Fruit fly (Drosophila melanogaster) whole organism, wandering third instar larva: ENCODE measurements around the gene mex1.
A peak's percentile ranks its signal among the peaks of the same experiment; 100 is the strongest.

Source experiments
- Abd-B ChIP-seq: fragments of >200 bp; optimal IDR thresholded peaks from 2 replicates; lab custom pipeline; 2017; ENCODE audit warnings: missing biosample characterization, missing genetic modification characterization
- CG32264 ChIP-seq: fragments of 200-800 bp; sonication (Bioruptor generic); optimal IDR thresholded peaks from 2 replicates; lab custom pipeline; 2016; ENCODE audit warnings: missing biosample characterization, missing genetic modification characterization
- CG9705 ChIP-seq: fragments of 200-800 bp; sonication (Bioruptor generic); optimal IDR thresholded peaks from 2 replicates; lab custom pipeline; 2018; ENCODE audit warnings: missing biosample characterization, mild to moderate bottlenecking, missing genetic modification characterization
- CrebA ChIP-seq: fragments of 200-800 bp; sonication (Bioruptor generic); optimal IDR thresholded peaks from 2 replicates; lab custom pipeline; 2016; ENCODE audit warnings: missing biosample characterization, mild to moderate bottlenecking, missing genetic modification characterization, borderline replicate concordance
- Dfd ChIP-seq: fragments of >200 bp; optimal IDR thresholded peaks from 2 replicates; lab custom pipeline; 2017; ENCODE audit warnings: missing biosample characterization, missing genetic modification characterization
- Dif ChIP-seq: fragments of 200-275, 200-300 bp; sonication (Bioruptor generic); optimal IDR thresholded peaks from 2 replicates; lab custom pipeline; 2018; ENCODE audit warnings: missing biosample characterization, missing genetic modification characterization; ENCODE audit not compliant: partially characterized antibody
- GATAd ChIP-seq: sonication (Bioruptor generic); optimal IDR thresholded peaks from 2 replicates; lab custom pipeline; 2016; ENCODE audit warnings: missing biosample characterization, missing genetic modification characterization
- HLH106 ChIP-seq: fragments of 200-800 bp; optimal IDR thresholded peaks from 3 replicates; lab custom pipeline; 2019; ENCODE audit warnings: missing biosample characterization, mild to moderate bottlenecking, missing genetic modification characterization, moderate library complexity
- Hnf4 ChIP-seq: fragments of 200-800 bp; sonication (Bioruptor generic); optimal IDR thresholded peaks from 2 replicates; lab custom pipeline; 2016; ENCODE audit warnings: missing biosample characterization, mild to moderate bottlenecking, missing genetic modification characterization
- Hr78 ChIP-seq: fragments of >200 bp; optimal IDR thresholded peaks from 2 replicates; lab custom pipeline; 2017; ENCODE audit warnings: missing biosample characterization, missing genetic modification characterization
- Hr83 ChIP-seq: fragments of 200-300 bp; sonication (Bioruptor generic); optimal IDR thresholded peaks from 2 replicates; lab custom pipeline; 2016; ENCODE audit warnings: missing biosample characterization, mild to moderate bottlenecking, missing genetic modification characterization, moderate library complexity; ENCODE audit not compliant: poor library complexity, severe bottlenecking
- Jra ChIP-seq: sonication (Bioruptor generic); optimal IDR thresholded peaks from 2 replicates; lab custom pipeline; 2016; ENCODE audit warnings: missing biosample characterization, missing genetic modification characterization
- Mio ChIP-seq: sonication (Bioruptor generic); optimal IDR thresholded peaks from 2 replicates; lab custom pipeline; 2016; ENCODE audit warnings: missing biosample characterization, missing genetic modification characterization
- Myc ChIP-seq: fragments of >200 bp; optimal IDR thresholded peaks from 2 replicates; lab custom pipeline; 2017
- N ChIP-seq: fragments of >200 bp; optimal IDR thresholded peaks from 2 replicates; lab custom pipeline; 2018; ENCODE audit warnings: missing biosample characterization, missing external identifiers, missing genetic modification characterization
- OdsH ChIP-seq: fragments of 200-800 bp; sonication (Bioruptor generic); optimal IDR thresholded peaks from 2 replicates; lab custom pipeline; 2016; ENCODE audit warnings: missing biosample characterization, mild to moderate bottlenecking, missing genetic modification characterization
- Rel ChIP-seq, 2 experiments: fragments of 200-800 bp; sonication (Bioruptor generic) in 1 of 2; optimal IDR thresholded peaks; 2 replicates in 1 of 2; 3 replicates in 1 of 2; lab custom pipeline; 2016 to 2019; ENCODE audit warnings: mild to moderate bottlenecking in 2 of 2, missing biosample characterization in 2 of 2, missing genetic modification characterization in 2 of 2, moderate library complexity in 1 of 2
- Sp1 ChIP-seq: fragments of 200-800 bp; sonication (Bioruptor generic); optimal IDR thresholded peaks from 3 replicates; lab custom pipeline; 2019; ENCODE audit warnings: missing biosample characterization, mild to moderate bottlenecking, missing genetic modification characterization, moderate library complexity
- Vsx2 ChIP-seq: fragments of 200-300, 225-300 bp; sonication (Bioruptor generic); optimal IDR thresholded peaks from 2 replicates; lab custom pipeline; 2018; ENCODE audit warnings: missing biosample characterization, missing genetic modification characterization; ENCODE audit not compliant: partially characterized antibody
- br ChIP-seq: fragments of 200-800 bp; sonication (Bioruptor generic); optimal IDR thresholded peaks from 2 replicates; lab custom pipeline; 2016; ENCODE audit warnings: missing biosample characterization, missing genetic modification characterization
- brk ChIP-seq: fragments of 200-800 bp; sonication (Bioruptor generic); optimal IDR thresholded peaks from 2 replicates; lab custom pipeline; 2016; ENCODE audit warnings: missing biosample characterization, mild to moderate bottlenecking, missing genetic modification characterization
- dl ChIP-seq, 2 experiments: fragments of 175-275, 200-275 bp in 1 of 2; fragments of 200-275 bp in 1 of 2; sonication (Bioruptor generic); optimal IDR thresholded peaks; lab custom pipeline; 2018; ENCODE audit warnings: mild to moderate bottlenecking in 2 of 2, missing biosample characterization in 2 of 2, missing genetic modification characterization in 2 of 2, moderate library complexity in 2 of 2; ENCODE audit not compliant: partially characterized antibody in 2 of 2, insufficient read depth in 1 of 2
- dmrt93B ChIP-seq: fragments of 200-800 bp; sonication (Bioruptor generic); optimal IDR thresholded peaks from 2 replicates; lab custom pipeline; 2018; ENCODE audit warnings: missing biosample characterization, mild to moderate bottlenecking, missing genetic modification characterization
- dsf ChIP-seq: sonication (Bioruptor generic); optimal IDR thresholded peaks from 2 replicates; lab custom pipeline; 2016; ENCODE audit warnings: missing biosample characterization, missing genetic modification characterization, borderline replicate concordance
- ey ChIP-seq: fragments of 200-800 bp; sonication (Bioruptor generic); optimal IDR thresholded peaks from 2 replicates; lab custom pipeline; 2016; ENCODE audit warnings: missing biosample characterization, missing genetic modification characterization
- foxo ChIP-seq, 2 experiments: fragments of 200-800 bp; sonication (Bioruptor generic); optimal IDR thresholded peaks; 2 replicates in 1 of 2; 3 replicates in 1 of 2; lab custom pipeline; 2016 to 2017; ENCODE audit warnings: missing biosample characterization in 2 of 2, missing genetic modification characterization in 2 of 2
- fru ChIP-seq: fragments of 200-800 bp; sonication (Bioruptor generic); optimal IDR thresholded peaks from 3 replicates; lab custom pipeline; 2016; ENCODE audit warnings: missing biosample characterization, mild to moderate bottlenecking, missing genetic modification characterization
- h ChIP-seq: fragments of 200-800 bp; sonication (Bioruptor generic); optimal IDR thresholded peaks from 3 replicates; lab custom pipeline; 2016; ENCODE audit warnings: missing biosample characterization, mild to moderate bottlenecking, missing genetic modification characterization
- jim ChIP-seq: fragments of 175-275, 200-325 bp; sonication (Bioruptor generic); optimal IDR thresholded peaks from 2 replicates; lab custom pipeline; 2016; ENCODE audit warnings: missing biosample characterization, mild to moderate bottlenecking, missing genetic modification characterization
- lola ChIP-seq: fragments of >200 bp; optimal IDR thresholded peaks from 2 replicates; lab custom pipeline; 2017; ENCODE audit warnings: missing biosample characterization, missing genetic modification characterization
- pan ChIP-seq: fragments of >200 bp; optimal IDR thresholded peaks from 2 replicates; lab custom pipeline; 2017
- psq ChIP-seq: fragments of 200-800 bp; sonication (Bioruptor generic); optimal IDR thresholded peaks from 3 replicates; lab custom pipeline; 2017; ENCODE audit warnings: missing biosample characterization, mild to moderate bottlenecking, missing genetic modification characterization, moderate library complexity
- rgr ChIP-seq: fragments of 200-800 bp; sonication (Bioruptor generic); optimal IDR thresholded peaks from 3 replicates; lab custom pipeline; 2016; ENCODE audit warnings: missing biosample characterization, mild to moderate bottlenecking, missing genetic modification characterization
- sage ChIP-seq: fragments of 200-800 bp; sonication (Bioruptor generic); optimal IDR thresholded peaks from 2 replicates; lab custom pipeline; 2016; ENCODE audit warnings: missing biosample characterization, mild to moderate bottlenecking, missing genetic modification characterization
- sv ChIP-seq: fragments of 200-800 bp; sonication (Bioruptor generic); optimal IDR thresholded peaks from 3 replicates; lab custom pipeline; 2016; ENCODE audit warnings: missing biosample characterization, missing genetic modification characterization
- tai ChIP-seq: sonication (Bioruptor generic); optimal IDR thresholded peaks from 2 replicates; lab custom pipeline; 2016; ENCODE audit warnings: missing biosample characterization, missing genetic modification characterization
- usp ChIP-seq: fragments of >200 bp; optimal IDR thresholded peaks from 2 replicates; lab custom pipeline; 2017; ENCODE audit warnings: missing biosample characterization, missing genetic modification characterization
- woc ChIP-seq: sonication (Bioruptor generic); optimal IDR thresholded peaks from 2 replicates; lab custom pipeline; 2016; ENCODE audit warnings: missing biosample characterization, mild to moderate bottlenecking, missing genetic modification characterization

Gene mex1

dm6 chr3L:15537916-15538581 lies 18.7 kb upstream of the mex1 start:
- TF ChIP-seq dl (GFP tag; optimal IDR thresholded peaks at IDR 0.05; lab: Kevin White, UChicago; ENCODE audit: insufficient read depth in 1 of 2, partially characterized antibody in 2 of 2), result no peak
- peak; percentile 68 for TF ChIP-seq h (GFP tag; lab: Kevin White, UChicago)
- no peak for TF ChIP-seq CrebA
- no peak for TF ChIP-seq N (GFP tag; lab: Kevin White, UChicago)
- TF ChIP-seq woc (GFP tag; lab: Kevin White, UChicago), result no peak
- TF ChIP-seq br (GFP tag; lab: Kevin White, UChicago), result peak; percentile 24
- no peak for TF ChIP-seq Vsx2 (GFP tag; lab: Kevin White, UChicago)
- no peak for TF ChIP-seq tai (GFP tag; lab: Kevin White, UChicago)
- peak; percentile 36 for TF ChIP-seq brk (GFP tag; lab: Kevin White, UChicago)
- peak; percentile 44 for TF ChIP-seq psq (GFP tag; lab: Kevin White, UChicago)
- TF ChIP-seq Dif (GFP tag; lab: Kevin White, UChicago), result no peak
- TF ChIP-seq Dfd, result no peak
- no peak for TF ChIP-seq Rel (GFP tag; optimal IDR thresholded peaks at IDR 0.05; lab: Kevin White, UChicago)
- peak; percentile 25 for TF ChIP-seq Rel (tag; optimal IDR thresholded peaks at IDR 0.05; lab: Kevin White, UChicago)
- TF ChIP-seq Hr83 (GFP tag; lab: Kevin White, UChicago), result no peak
- TF ChIP-seq HLH106 (tag; lab: Kevin White, UChicago), result no peak
- no peak for TF ChIP-seq Mio
- no peak for TF ChIP-seq dsf (GFP tag; lab: Kevin White, UChicago)
- TF ChIP-seq lola (GFP tag; lab: Kevin White, UChicago), result no peak
- no peak for TF ChIP-seq usp (GFP tag; lab: Kevin White, UChicago)
- TF ChIP-seq foxo (GFP tag; optimal IDR thresholded peaks at IDR 0.05; lab: Kevin White, UChicago), result peak in 1 of 2 experiments; percentile 56
- no peak for TF ChIP-seq Jra (GFP tag; lab: Kevin White, UChicago)
- TF ChIP-seq rgr (GFP tag; lab: Kevin White, UChicago), result peak; percentile 53
- TF ChIP-seq sage (GFP tag; lab: Kevin White, UChicago), result no peak
- no peak for TF ChIP-seq GATAd (GFP tag; lab: Kevin White, UChicago)
- TF ChIP-seq dmrt93B (GFP tag; lab: Kevin White, UChicago), result no peak
- TF ChIP-seq ey (GFP tag; lab: Kevin White, UChicago), result peak; percentile 53
- no peak for TF ChIP-seq pan
- TF ChIP-seq Myc (lab: Kevin White, UChicago), result no peak
- peak; percentile 66 for TF ChIP-seq fru (GFP tag; lab: Kevin White, UChicago)
- peak; percentile 46 for TF ChIP-seq OdsH
- TF ChIP-seq Sp1, result peak; percentile 24
- no peak for TF ChIP-seq CG9705 (GFP tag; lab: Kevin White, UChicago)
- TF ChIP-seq jim, result no peak
- no peak for TF ChIP-seq CG32264 (GFP tag; lab: Kevin White, UChicago)
- no peak for TF ChIP-seq Hr78 (GFP tag; lab: Kevin White, UChicago)
- peak; percentile 14 for TF ChIP-seq Hnf4 (GFP tag; lab: Kevin White, UChicago)
- TF ChIP-seq Abd-B (GFP tag; lab: Kevin White, UChicago), result no peak
- peak; percentile 10 for TF ChIP-seq sv (GFP tag; lab: Kevin White, UChicago)

dm6 chr3L:15536550-15536949 lies 17.2 kb upstream of the mex1 start:
- no peak for TF ChIP-seq usp (GFP tag; lab: Kevin White, UChicago)
- TF ChIP-seq brk (GFP tag; lab: Kevin White, UChicago), result no peak
- TF ChIP-seq lola (GFP tag; lab: Kevin White, UChicago), result no peak
- no peak for TF ChIP-seq Dif (GFP tag; lab: Kevin White, UChicago)
- no peak for TF ChIP-seq Myc (lab: Kevin White, UChicago)
- TF ChIP-seq, all 38 proteins: peak for 0
